Fruit fly (Drosophila melanogaster): ENCODE measurements around the gene Ptpmeg.

Ptpmeg gene

dm6 chr3L:346656-347640 lies 19.1 kb downstream of the Ptpmeg start, which contains the start of gene mth (continued):
- TF ChIP-seq CG11456 (GFP tag; IDR thresholded peaks at IDR 0.05) (peak; percentile 48; the same call in 1 of the 3 replicates), insv (GFP tag; optimal IDR thresholded peaks at IDR 0.05) (peak in 1 of 2 experiments; percentile 79), yki (optimal IDR thresholded peaks at IDR 0.05) (no peak), Doc3 (GFP tag; IDR thresholded peaks at IDR 0.05; ENCODE audit: partially characterized antibody) (peak; percentile 99), CG8478 (optimal IDR thresholded peaks at IDR 0.05) (no peak), nau (GFP tag; optimal IDR thresholded peaks at IDR 0.05) (no peak), D19A (tag; optimal IDR thresholded peaks at IDR 0.05) (peak; percentile 1), CoRest (tag; optimal IDR thresholded peaks at IDR 0.05) (peak; percentile 66), sens (GFP tag) (peak; percentile 74), CG1024 (GFP tag; IDR thresholded peaks at IDR 0.05) (no peak), CG12071 (GFP tag; optimal IDR thresholded peaks at IDR 0.05) (no peak), Lhr (GFP tag; optimal IDR thresholded peaks at IDR 0.05) (peak; percentile 38), seq (GFP tag; IDR thresholded peaks at IDR 0.05) (no peak), Hr39 (optimal IDR thresholded peaks at IDR 0.05) (no peak), kay (GFP tag; optimal IDR thresholded peaks at IDR 0.05) (peak; percentile 22), Drgx (GFP tag; IDR thresholded peaks at IDR 0.05) (no peak), CG5953 (GFP tag; IDR thresholded peaks at IDR 0.05) (no peak), stwl (tag; optimal IDR thresholded peaks at IDR 0.05) (peak; percentile 81), CG8290 (GFP tag; optimal IDR thresholded peaks at IDR 0.05) (peak; percentile 83), CG8290 (tag; optimal IDR thresholded peaks at IDR 0.05) (peak; percentile 52 to 67), lbe (GFP tag; optimal IDR thresholded peaks at IDR 0.05) (no peak), Hr3 (GFP tag; optimal IDR thresholded peaks at IDR 0.05) (no peak), Ets65A (GFP tag) (peak; percentile 97), grn (GFP tag; optimal IDR thresholded peaks at IDR 0.05) (peak; percentile 39), Dip2 (GFP tag; IDR thresholded peaks at IDR 0.05) (no peak), CG8388 (GFP tag; optimal IDR thresholded peaks at IDR 0.05) (no peak), Elba2 (GFP tag; optimal IDR thresholded peaks at IDR 0.05) (no peak), CG18599 (GFP tag; optimal IDR thresholded peaks at IDR 0.05) (peak; percentile 4), tgo (GFP tag; IDR thresholded peaks at IDR 0.05) (no peak), CG11696 (GFP tag; IDR thresholded peaks at IDR 0.05) (no peak), CG7556 (GFP tag; optimal IDR thresholded peaks at IDR 0.05) (no peak), Eip74EF (GFP tag; optimal IDR thresholded peaks at IDR 0.05) (no peak), Fer2 (tag; optimal IDR thresholded peaks at IDR 0.05) (no peak), MTF-1 (GFP tag; optimal IDR thresholded peaks at IDR 0.05; ENCODE audit: borderline replicate concordance) (no peak), ATbp (GFP tag; optimal IDR thresholded peaks at IDR 0.05) (no peak), CG12104 (GFP tag; optimal IDR thresholded peaks at IDR 0.05) (peak; percentile 48), lov (optimal IDR thresholded peaks at IDR 0.05) (no peak), lov (GFP tag; IDR thresholded peaks at IDR 0.05) (no peak), Spps (tag; optimal IDR thresholded peaks at IDR 0.05) (no peak), CG5180 (GFP tag; optimal IDR thresholded peaks at IDR 0.05) (no peak), BEAF-32 (GFP tag; optimal IDR thresholded peaks at IDR 0.05) (peak; percentile 100), Med (GFP tag) (peak; percentile 84), Aef1 (GFP tag; IDR thresholded peaks at IDR 0.05) (no peak; the same call in 2 of the 3 replicates), ranshi (GFP tag; IDR thresholded peaks at IDR 0.05) (0 out of 2 replicates have a peak, but pooled peaks have one; percentile 15), CG34376 (GFP tag; optimal IDR thresholded peaks at IDR 0.05) (no peak), CG17359 (tag; optimal IDR thresholded peaks at IDR 0.05) (no peak), Lpt (GFP tag; optimal IDR thresholded peaks at IDR 0.05) (no peak), CG6765 (GFP tag; optimal IDR thresholded peaks at IDR 0.05) (no peak), CG15696 (tag; optimal IDR thresholded peaks at IDR 0.05) (peak; percentile 16), CG16779 (GFP tag; IDR thresholded peaks at IDR 0.05) (no peak)

All from whole organism, embryonic.